Fruit fly (Drosophila melanogaster) whole organism, embryonic: ENCODE data around the gene Arl8.
A peak's percentile ranks its signal among the peaks of the same experiment; 100 is the strongest.

ENCODE experiments used
- Asciz ChIP-seq: fragments of 200-800 bp; sonication (Bioruptor generic); optimal IDR thresholded peaks from 2 replicates; lab custom pipeline; 2017; ENCODE audit warnings: missing biosample characterization, mild to moderate bottlenecking, missing genetic modification characterization, missing genetic modification reagents
- CG10147 ChIP-seq: fragments of 200-800 bp; sonication (Bioruptor generic); optimal IDR thresholded peaks from 2 replicates; lab custom pipeline; 2019; ENCODE audit warnings: missing biosample characterization, mild to moderate bottlenecking, missing genetic modification characterization, moderate library complexity
- CG1024 ChIP-seq: fragments of 200-800 bp; sonication (Bioruptor generic); IDR thresholded peaks from 2 replicates; pipeline ENCODE4 v1.3.6; 2022; ENCODE audit warnings: missing biosample characterization, missing genetic modification characterization
- CG10431 ChIP-seq: fragments of 200-800 bp; sonication (Bioruptor generic); optimal IDR thresholded peaks from 3 replicates; lab custom pipeline; 2018; ENCODE audit warnings: missing biosample characterization, mild to moderate bottlenecking, missing genetic modification characterization
- CG12071 ChIP-seq: fragments of 200-800 bp; sonication (Bioruptor generic); optimal IDR thresholded peaks from 3 replicates; lab custom pipeline; 2018; ENCODE audit warnings: missing biosample characterization, mild to moderate bottlenecking, missing genetic modification characterization
- CG13624 ChIP-seq: fragments of 200-800 bp; sonication (Bioruptor generic); optimal IDR thresholded peaks from 2 replicates; lab custom pipeline; 2016; ENCODE audit warnings: missing biosample characterization, missing genetic modification characterization
- CG18619 ChIP-seq: fragments of 200-800 bp; sonication (Bioruptor generic); optimal IDR thresholded peaks from 3 replicates; lab custom pipeline; 2017; ENCODE audit warnings: missing biosample characterization, mild to moderate bottlenecking, missing genetic modification characterization
- CG2678 ChIP-seq: fragments of 200-800 bp; sonication (Bioruptor generic); optimal IDR thresholded peaks from 3 replicates; lab custom pipeline; 2019; ENCODE audit warnings: missing biosample characterization, mild to moderate bottlenecking, missing genetic modification characterization, moderate library complexity
- CG31224 ChIP-seq: fragments of 200-800 bp; sonication (Bioruptor generic); IDR thresholded peaks from 2 replicates; pipeline ENCODE4 v1.3.6; 2022; ENCODE audit warnings: missing biosample characterization, missing genetic modification characterization
- CG3163 ChIP-seq: fragments of 200-800 bp; sonication (Bioruptor generic); optimal IDR thresholded peaks from 3 replicates; lab custom pipeline; 2016; ENCODE audit warnings: missing biosample characterization, missing genetic modification characterization
- CG32532 ChIP-seq: fragments of 200-800 bp; sonication (Bioruptor generic); IDR thresholded peaks from 2 replicates; pipeline ENCODE4 v1.3.6; 2022; ENCODE audit warnings: missing biosample characterization, missing genetic modification characterization
- CG33213 ChIP-seq: fragments of 200-800 bp; sonication (Bioruptor generic); optimal IDR thresholded peaks from 3 replicates; lab custom pipeline; 2016; ENCODE audit warnings: missing biosample characterization, missing genetic modification characterization
- CG3407 ChIP-seq: fragments of 200-800 bp; sonication (Bioruptor generic); optimal IDR thresholded peaks from 2 replicates; lab custom pipeline; 2018; ENCODE audit warnings: missing biosample characterization, mild to moderate bottlenecking, missing genetic modification characterization
- CG34422 ChIP-seq: fragments of 200-800 bp; sonication (Bioruptor generic); IDR thresholded peaks from 3 replicates; pipeline ENCODE4 v1.3.6; 2022; ENCODE audit warnings: missing biosample characterization, missing genetic modification characterization
- CG4282 ChIP-seq: fragments of 200-800 bp; sonication (Bioruptor generic); optimal IDR thresholded peaks from 2 replicates; lab custom pipeline; 2016; ENCODE audit warnings: missing biosample characterization, missing genetic modification characterization
- CG4730 ChIP-seq: fragments of 200-800 bp; sonication (Bioruptor generic); IDR thresholded peaks from 2 replicates; pipeline ENCODE4 v1.3.6; 2022; ENCODE audit warnings: missing biosample characterization, missing genetic modification characterization
- CG5953 ChIP-seq: fragments of 200-800 bp; sonication (Bioruptor generic); IDR thresholded peaks from 2 replicates; pipeline ENCODE4 v1.3.6; 2022; ENCODE audit warnings: missing biosample characterization, missing genetic modification characterization
- CG7372 ChIP-seq: fragments of 200-800 bp; sonication (Bioruptor generic); IDR thresholded peaks from 2 replicates; pipeline ENCODE4 v1.3.6; 2022; ENCODE audit warnings: missing biosample characterization, missing genetic modification characterization
- D19A ChIP-seq: fragments of 200-800 bp; optimal IDR thresholded peaks from 3 replicates; lab custom pipeline; 2019; ENCODE audit warnings: missing biosample characterization, mild to moderate bottlenecking, missing genetic modification characterization, moderate library complexity
- Dbx ChIP-seq: fragments of 200-800 bp; sonication (Bioruptor generic); IDR thresholded peaks from 3 replicates; pipeline ENCODE4 v1.3.6; 2022; ENCODE audit warnings: missing biosample characterization, missing genetic modification characterization
- Dip2 ChIP-seq: fragments of 200-800 bp; sonication (Bioruptor generic); IDR thresholded peaks from 2 replicates; pipeline ENCODE4 v1.3.6; 2022; ENCODE audit warnings: missing biosample characterization, missing genetic modification characterization
- Dref ChIP-seq: fragments of 200-800 bp; sonication (Bioruptor generic); IDR thresholded peaks from 2 replicates; pipeline ENCODE4 v1.3.6; 2022; ENCODE audit warnings: missing biosample characterization, missing genetic modification characterization
- Drgx ChIP-seq: fragments of 200-800 bp; sonication (Bioruptor generic); IDR thresholded peaks from 2 replicates; pipeline ENCODE4 v1.3.6; 2022; ENCODE audit warnings: missing biosample characterization, missing genetic modification characterization
- Fer3 ChIP-seq: fragments of 200-800 bp; sonication (Bioruptor generic); optimal IDR thresholded peaks from 2 replicates; lab custom pipeline; 2018; ENCODE audit warnings: missing biosample characterization, mild to moderate bottlenecking, missing genetic modification characterization, moderate library complexity
- HLH54F ChIP-seq: fragments of 200-800 bp; sonication (Bioruptor generic); optimal IDR thresholded peaks from 3 replicates; lab custom pipeline; 2016; ENCODE audit warnings: missing biosample characterization, missing genetic modification characterization
- HmgD ChIP-seq: fragments of 200-800 bp; sonication (Bioruptor generic); optimal IDR thresholded peaks from 3 replicates; lab custom pipeline; 2016; ENCODE audit warnings: missing biosample characterization, missing genetic modification characterization
- Hmr ChIP-seq: fragments of 200-800 bp; sonication (Bioruptor generic); optimal IDR thresholded peaks from 3 replicates; lab custom pipeline; 2017; ENCODE audit warnings: mild to moderate bottlenecking, missing biosample characterization, missing genetic modification reagents, missing genetic modification characterization
- Hr78 ChIP-seq, 2 experiments: fragments of 200-800 bp in 1 of 2; fragments of >200 bp in 1 of 2; sonication (Bioruptor generic) in 1 of 2; optimal IDR thresholded peaks; 2 replicates each; lab custom pipeline; 2017 to 2019; ENCODE audit warnings: missing biosample characterization in 2 of 2, missing genetic modification characterization in 2 of 2, mild to moderate bottlenecking in 1 of 2, moderate library complexity in 1 of 2
- NC2β ChIP-seq: fragments of 200-800 bp; sonication (Bioruptor generic); optimal IDR thresholded peaks from 2 replicates; lab custom pipeline; 2016; ENCODE audit warnings: missing biosample characterization, missing genetic modification characterization
- Oli ChIP-seq: fragments of 200-800 bp; sonication (Bioruptor generic); optimal IDR thresholded peaks from 2 replicates; lab custom pipeline; 2018; ENCODE audit warnings: missing biosample characterization, mild to moderate bottlenecking, missing genetic modification characterization, moderate library complexity
- Side ChIP-seq: fragments of 200-800 bp; sonication (Bioruptor generic); optimal IDR thresholded peaks from 2 replicates; lab custom pipeline; 2016; ENCODE audit warnings: missing biosample characterization, missing genetic modification characterization
- TFAM ChIP-seq: fragments of 200-800 bp; sonication (Bioruptor generic); optimal IDR thresholded peaks from 2 replicates; lab custom pipeline; 2017; ENCODE audit warnings: missing biosample characterization, missing genetic modification characterization, inconsistent platforms
- Xbp1 ChIP-seq: fragments of 200-800 bp; sonication (Bioruptor generic); optimal IDR thresholded peaks from 3 replicates; lab custom pipeline; 2016; ENCODE audit warnings: missing biosample characterization, mild to moderate bottlenecking, missing genetic modification characterization
- ap ChIP-seq: fragments of 200-800 bp; sonication (Bioruptor generic); IDR thresholded peaks from 2 replicates; pipeline ENCODE4 v1.3.6; 2022; ENCODE audit warnings: missing biosample characterization, missing genetic modification characterization
- bsh ChIP-seq, 2 experiments: fragments of 200-800 bp; sonication (Bioruptor generic); optimal IDR thresholded peaks; 2 replicates each; lab custom pipeline; 2017 to 2018; ENCODE audit warnings: mild to moderate bottlenecking in 2 of 2, missing biosample characterization in 2 of 2, missing genetic modification characterization in 2 of 2, moderate library complexity in 1 of 2
- cad ChIP-seq: fragments of >200 bp; optimal IDR thresholded peaks from 2 replicates; lab custom pipeline; 2017; ENCODE audit warnings: missing biosample characterization, missing genetic modification characterization
- cato ChIP-seq: fragments of 200-800 bp; sonication (Bioruptor generic); optimal IDR thresholded peaks from 2 replicates; lab custom pipeline; 2016; ENCODE audit warnings: missing biosample characterization, missing genetic modification characterization, borderline replicate concordance
- chif ChIP-seq, 2 experiments: fragments of 200-800 bp; sonication (Bioruptor generic); optimal IDR thresholded peaks; 3 replicates each; lab custom pipeline; 2016; ENCODE audit warnings: missing biosample characterization in 2 of 2, missing genetic modification characterization in 2 of 2
- ewg ChIP-seq: fragments of 200-800 bp; sonication (Bioruptor generic); optimal IDR thresholded peaks from 3 replicates; lab custom pipeline; 2017; ENCODE audit warnings: mild to moderate bottlenecking, missing biosample characterization, missing genetic modification reagents, missing genetic modification characterization
- ind ChIP-seq: fragments of 200-800 bp; sonication (Bioruptor generic); optimal IDR thresholded peaks from 3 replicates; lab custom pipeline; 2016; ENCODE audit warnings: missing biosample characterization, missing genetic modification characterization
- lola ChIP-seq, 3 experiments: fragments of >200 bp in 2 of 3; fragments of 200-800 bp in 1 of 3; sonication (Bioruptor generic) in 1 of 3; optimal IDR thresholded peaks; 2 replicates each; lab custom pipeline; 2017 to 2019; ENCODE audit warnings: missing biosample characterization in 3 of 3, missing genetic modification characterization in 3 of 3, mild to moderate bottlenecking in 1 of 3, moderate library complexity in 1 of 3
- odd ChIP-seq: fragments of 200-800 bp; sonication (Bioruptor generic); optimal IDR thresholded peaks from 2 replicates; lab custom pipeline; 2017; ENCODE audit warnings: missing biosample characterization, mild to moderate bottlenecking, missing genetic modification characterization
- psq ChIP-seq: fragments of 200-800 bp; sonication (Bioruptor generic); optimal IDR thresholded peaks from 2 replicates; lab custom pipeline; 2017; ENCODE audit warnings: missing biosample characterization, missing genetic modification characterization
- seq ChIP-seq: fragments of 200-800 bp; sonication (Bioruptor generic); IDR thresholded peaks from 2 replicates; pipeline ENCODE4 v1.3.6; 2022; ENCODE audit warnings: missing biosample characterization, missing genetic modification characterization
- toy ChIP-seq: fragments of 200-800 bp; sonication (Bioruptor generic); IDR thresholded peaks from 2 replicates; pipeline ENCODE4 v1.3.6; 2022; ENCODE audit warnings: missing biosample characterization, missing genetic modification characterization
- tx ChIP-seq: fragments of 200-800 bp; sonication (Bioruptor generic); optimal IDR thresholded peaks from 2 replicates; lab custom pipeline; 2016; ENCODE audit warnings: missing biosample characterization, missing genetic modification characterization
- unc-4 ChIP-seq: fragments of 200-800 bp; sonication (Bioruptor generic); IDR thresholded peaks from 2 replicates; pipeline ENCODE4 v1.3.6; 2022; ENCODE audit warnings: missing biosample characterization, missing genetic modification characterization; ENCODE audit not compliant: partially characterized antibody
- usp ChIP-seq: fragments of >200 bp; optimal IDR thresholded peaks from 2 replicates; lab custom pipeline; 2017; ENCODE audit warnings: missing biosample characterization, missing genetic modification characterization
- wdn ChIP-seq: fragments of 200-800 bp; sonication (Bioruptor generic); IDR thresholded peaks from 2 replicates; pipeline ENCODE4 v1.3.6; 2022; ENCODE audit warnings: missing biosample characterization, missing genetic modification characterization

The Arl8 gene

DNA sequence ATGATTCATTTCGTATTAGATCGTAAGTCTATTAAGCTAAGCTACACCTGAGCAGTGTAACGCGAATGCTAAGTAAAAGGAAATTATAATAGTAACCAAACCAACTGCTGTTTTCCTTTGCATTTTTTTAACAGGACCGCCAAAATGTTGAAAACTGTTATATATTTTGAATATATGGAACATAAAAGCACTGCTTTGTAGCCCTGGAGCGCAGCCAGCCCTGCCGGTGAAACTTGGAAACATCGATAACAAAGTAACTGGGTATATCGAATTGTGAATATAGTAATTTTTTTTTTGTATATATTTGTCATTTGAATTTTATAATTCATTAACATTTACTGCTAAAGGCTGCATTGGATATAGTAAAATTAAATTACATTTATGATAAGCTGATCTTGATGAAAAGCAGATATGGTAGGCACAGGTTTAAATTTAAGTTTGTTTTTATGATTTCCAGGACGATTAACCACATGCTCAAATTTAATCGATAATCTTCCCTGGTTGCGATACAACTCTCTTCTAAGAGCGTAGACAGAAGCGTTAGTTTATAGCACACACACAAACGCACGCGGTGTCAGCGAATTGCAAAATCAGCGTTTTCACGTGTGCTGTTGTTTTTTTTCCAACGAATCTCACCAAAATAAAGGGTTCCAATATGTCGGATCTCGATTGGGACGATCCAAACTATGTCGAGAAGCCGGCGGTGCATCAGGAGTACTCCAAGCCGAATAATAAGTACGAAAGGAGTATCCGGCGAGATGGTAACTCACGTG lies 4.0 kb upstream of the Arl8 start, which contains the start of gene CG7878 (continued):
- TF ChIP-seq CG12071 (GFP tag; lab: Kevin White, UChicago) (no peak), CG10431 (GFP tag; lab: Kevin White, UChicago) (no peak), CG5953 (GFP tag; lab: Robert Waterston, UW) (no peak), Asciz (GFP tag; lab: Kevin White, UChicago) (peak; percentile 4), Dbx (peak; percentile 81; the same call in 2 of the 3 replicates), CG3407 (GFP tag; lab: Kevin White, UChicago) (no peak), seq (no peak), CG13624 (peak; percentile 60), CG7372 (GFP tag; lab: Robert Waterston, UW) (no peak), Xbp1 (GFP tag; lab: Kevin White, UChicago) (peak; percentile 62), CG31224 (GFP tag; lab: Robert Waterston, UW) (0 out of 2 replicates have a peak, but pooled peaks have one; percentile 7), Drgx (no peak), wdn (no peak), Dref (GFP tag; lab: Robert Waterston, UW) (peak; percentile 86), HmgD (GFP tag; lab: Kevin White, UChicago) (peak; percentile 14), bsh (GFP tag; optimal IDR thresholded peaks at IDR 0.05; lab: Kevin White, UChicago) (peak in 1 of 2 experiments; percentile 33), tx (GFP tag; lab: Kevin White, UChicago) (peak; percentile 51), odd (GFP tag; lab: Kevin White, UChicago) (no peak), lola (GFP tag; optimal IDR thresholded peaks at IDR 0.05; lab: Kevin White, UChicago) (peak in 1 of 3 experiments; percentile 21), CG10147 (GFP tag; lab: Kevin White, UChicago) (peak; percentile 69), ap (GFP tag; lab: Robert Waterston, UW) (no peak), CG4730 (GFP tag; lab: Robert Waterston, UW) (no peak), CG32532 (GFP tag; lab: Robert Waterston, UW) (peak; percentile 81), TFAM (GFP tag; lab: Kevin White, UChicago) (no peak), CG34422 (GFP tag; lab: Robert Waterston, UW) (peak; percentile 58; the same call in 1 of the 3 replicates), ewg (GFP tag; lab: Kevin White, UChicago) (peak; percentile 8), usp (GFP tag; lab: Kevin White, UChicago) (no peak), unc-4 (GFP tag; lab: Robert Waterston, UW) (peak; percentile 84), cato (GFP tag; lab: Kevin White, UChicago) (no peak), Side (peak; percentile 52), D19A (peak; percentile 55), NC2β (GFP tag; lab: Kevin White, UChicago) (peak; percentile 5), Oli (no peak), Hr78 (GFP tag; optimal IDR thresholded peaks at IDR 0.05; lab: Kevin White, UChicago) (no peak), cad (GFP tag; lab: Kevin White, UChicago) (no peak), CG18619 (GFP tag; lab: Kevin White, UChicago) (peak; percentile 7), CG4282 (no peak), CG2678 (tag; lab: Kevin White, UChicago) (peak; percentile 55), CG3163 (GFP tag; lab: Kevin White, UChicago) (no peak), toy (no peak), CG1024 (GFP tag; lab: Robert Waterston, UW) (peak; percentile 58), HLH54F (GFP tag; lab: Kevin White, UChicago) (peak; percentile 61), CG33213 (GFP tag; lab: Kevin White, UChicago) (peak; percentile 57), Hmr (peak; percentile 62), Dip2 (GFP tag; lab: Robert Waterston, UW) (no peak), ind (GFP tag; lab: Kevin White, UChicago) (peak; percentile 67), psq (GFP tag; lab: Kevin White, UChicago) (no peak), chif (GFP tag; optimal IDR thresholded peaks at IDR 0.05; lab: Kevin White, UChicago) (peak; percentile 2 to 18), Fer3 (peak; percentile 11)
